Fruit fly (Drosophila melanogaster): Measurements from ENCODE around the gene Rpt2.

The Rpt2 gene

DNA sequence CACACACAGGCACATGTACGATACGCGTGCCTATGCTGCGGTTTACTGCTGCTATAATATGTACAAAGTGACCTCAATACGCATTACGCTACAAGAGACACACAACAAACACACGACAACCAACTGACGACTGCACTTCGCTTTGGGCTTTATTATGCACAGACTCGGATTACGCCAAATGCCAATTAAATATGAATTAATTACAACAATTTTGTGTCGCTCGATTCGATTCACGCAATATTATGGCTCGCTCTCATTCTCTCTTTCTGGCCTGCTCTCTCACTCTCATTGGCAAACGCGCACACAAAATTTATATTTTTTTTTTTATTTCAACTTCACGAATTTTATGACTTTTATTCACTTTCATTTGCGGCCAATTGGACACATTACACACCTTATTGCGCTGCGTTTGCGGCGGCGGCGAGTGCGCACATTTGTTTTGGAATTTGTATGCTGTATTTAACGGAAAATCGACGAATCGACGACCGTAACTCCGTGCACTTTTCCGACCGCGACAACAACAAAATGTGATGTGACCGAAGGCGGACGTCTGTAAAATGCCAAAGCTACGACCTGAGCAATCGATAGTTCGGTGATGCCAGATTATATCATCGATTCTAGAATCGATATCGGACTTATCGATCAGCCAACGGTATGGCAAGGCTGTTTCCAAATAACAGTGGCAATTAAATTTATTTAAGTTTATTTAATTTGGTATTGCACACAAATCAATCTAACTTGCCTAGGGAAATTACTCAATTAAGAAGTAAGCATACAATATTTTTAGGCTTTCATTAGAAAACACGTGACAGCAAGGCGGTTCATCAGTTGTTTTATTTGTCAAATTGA, 8.6 kb downstream of the Rpt2 start, which contains the start of the genes sba and CG31141 (continued):
- TF ChIP-seq CG34376 (GFP tag; optimal IDR thresholded peaks at IDR 0.05) (no peak), ERR (GFP tag; optimal IDR thresholded peaks at IDR 0.05) (no peak), CG15269 (tag; optimal IDR thresholded peaks at IDR 0.05) (peak; percentile 29), luna (GFP tag; optimal IDR thresholded peaks at IDR 0.05) (no peak), vfl (GFP tag; optimal IDR thresholded peaks at IDR 0.05) (no peak), CG8290 (GFP tag; optimal IDR thresholded peaks at IDR 0.05) (no peak), CG8290 (tag; optimal IDR thresholded peaks at IDR 0.05) (peak in 1 of 2 experiments; percentile 81), kni (GFP tag; optimal IDR thresholded peaks at IDR 0.05) (peak; percentile 52), sens (GFP tag) (peak; percentile 81), bab2 (GFP tag; optimal IDR thresholded peaks at IDR 0.05) (no peak), Scr (GFP tag; IDR thresholded peaks at IDR 0.05; ENCODE audit: partially characterized antibody) (peak; percentile 79), CG1529 (GFP tag; optimal IDR thresholded peaks at IDR 0.05) (no peak), CG11560 (tag; IDR thresholded peaks at IDR 0.05) (no peak), CG16815 (GFP tag; optimal IDR thresholded peaks at IDR 0.05) (no peak), ro (GFP tag; IDR thresholded peaks at IDR 0.05) (no peak), trem (tag; optimal IDR thresholded peaks at IDR 0.05) (peak; percentile 65), Atf6 (GFP tag; IDR thresholded peaks at IDR 0.05) (no peak), CG11723 (GFP tag; optimal IDR thresholded peaks at IDR 0.05) (no peak), lab (GFP tag; optimal IDR thresholded peaks at IDR 0.05) (no peak), CG14014 (GFP tag; IDR thresholded peaks at IDR 0.05) (no peak), jumu (GFP tag; optimal IDR thresholded peaks at IDR 0.05) (no peak), ems (GFP tag; optimal IDR thresholded peaks at IDR 0.05) (peak; percentile 6), her (GFP tag; optimal IDR thresholded peaks at IDR 0.05) (peak; percentile 31), CG7271 (tag; optimal IDR thresholded peaks at IDR 0.05) (no peak), Poxn (GFP tag; IDR thresholded peaks at IDR 0.05) (no peak), CG8765 (GFP tag; IDR thresholded peaks at IDR 0.05) (no peak), zfh2 (GFP tag; optimal IDR thresholded peaks at IDR 0.05) (no peak), Trl (optimal IDR thresholded peaks at IDR 0.05) (peak; percentile 77 to 91), Trl (GFP tag; optimal IDR thresholded peaks at IDR 0.05) (no peak), Elba2 (GFP tag; optimal IDR thresholded peaks at IDR 0.05) (peak; percentile 93), Dad (GFP tag; optimal IDR thresholded peaks at IDR 0.05) (peak; percentile 24), Gsc (GFP tag; IDR thresholded peaks at IDR 0.05) (no peak), cas (GFP tag; IDR thresholded peaks at IDR 0.05) (no peak), hth (optimal IDR thresholded peaks at IDR 0.05) (no peak), tio (GFP tag; optimal IDR thresholded peaks at IDR 0.05) (no peak), Eip74EF (GFP tag; optimal IDR thresholded peaks at IDR 0.05) (peak in 1 of 2 experiments; percentile 27), CG4404 (GFP tag; IDR thresholded peaks at IDR 0.05) (no peak), Nf-YC (tag; optimal IDR thresholded peaks at IDR 0.05) (peak; percentile 2), CG8089 (GFP tag; optimal IDR thresholded peaks at IDR 0.05) (no peak), tgo (GFP tag; IDR thresholded peaks at IDR 0.05) (no peak), CG17829 (tag; optimal IDR thresholded peaks at IDR 0.05) (peak; percentile 3), CkIIα-i1 (GFP tag; IDR thresholded peaks at IDR 0.05) (no peak), chinmo (GFP tag; IDR thresholded peaks at IDR 0.05; ENCODE audit: partially characterized antibody) (peak; percentile 54; the same call in 2 of the 4 replicates), CG13123 (GFP tag; optimal IDR thresholded peaks at IDR 0.05) (no peak), CG17385 (GFP tag; optimal IDR thresholded peaks at IDR 0.05) (peak; percentile 32), CG3407 (GFP tag; optimal IDR thresholded peaks at IDR 0.05) (no peak), CG18262 (tag; optimal IDR thresholded peaks at IDR 0.05) (peak; percentile 6), HLH3B (GFP tag; IDR thresholded peaks at IDR 0.05) (no peak), CG43689 (GFP tag; IDR thresholded peaks at IDR 0.05) (no peak), B-H2 (GFP tag; optimal IDR thresholded peaks at IDR 0.05) (peak; percentile 59), exex (tag; optimal IDR thresholded peaks at IDR 0.05) (peak; percentile 77)

All from whole organism, embryonic.